Comparison of ENCODE assay signal across 2 fruit fly cellular contexts in the genomic region with DNA sequence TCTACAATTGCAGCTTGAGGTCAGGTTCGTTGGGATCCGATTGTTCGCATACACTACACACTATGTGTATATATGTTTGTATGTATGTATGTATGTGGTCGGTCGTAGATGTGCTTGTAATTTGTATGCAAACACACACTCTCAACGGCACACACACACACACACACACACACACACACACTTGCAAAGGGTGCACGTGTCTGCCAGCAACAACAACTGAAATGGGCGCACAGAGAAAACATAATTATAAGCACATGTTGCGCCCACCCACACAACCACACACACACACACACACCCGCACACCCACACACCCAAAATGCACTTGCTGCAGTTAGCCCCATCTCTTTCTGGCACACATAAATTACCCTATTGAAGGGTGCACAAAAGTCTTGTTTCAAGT.
A peak's percentile ranks its signal among the peaks of the same experiment; 100 is the strongest.
TF ChIP-seq lines count a peak whose summit lies in the region.

No protein-coding gene starts in this region.

- TF ChIP-seq CTCF in whole organism, embryonic (GFP tag; optimal IDR thresholded peaks at IDR 0.05; lab: Kevin White, UChicago) = no peak

TF ChIP-seq in whole organism, embryonic, 481 proteins besides CTCF, POLR2A, EP300 and RAD21:
- peak; percentile 25 for TF ChIP-seq Ets65A (GFP tag; lab: Kevin White, UChicago)
- no peak for TF ChIP-seq H15 (GFP tag; IDR thresholded peaks at IDR 0.05; lab: Robert Waterston, UW)
- peak; percentile 49 for TF ChIP-seq twi (tag; optimal IDR thresholded peaks at IDR 0.05; lab: Kevin White, UChicago)
- TF ChIP-seq CG30403 (GFP tag; optimal IDR thresholded peaks at IDR 0.05; lab: Kevin White, UChicago) = no peak
- no peak for TF ChIP-seq HHEX (GFP tag; optimal IDR thresholded peaks at IDR 0.05; lab: Kevin White, UChicago)
- TF ChIP-seq Med (GFP tag; lab: Kevin White, UChicago) = peak; percentile 18
- TF ChIP-seq cg (GFP tag; optimal IDR thresholded peaks at IDR 0.05; lab: Kevin White, UChicago) = peak; percentile 58
- peak in 1 of 2 experiments; percentile 46 for TF ChIP-seq Dfd (GFP tag; optimal IDR thresholded peaks at IDR 0.05; lab: Kevin White, UChicago)
TF ChIP-seq in whole organism, embryonic: peak in this region for 5.

TF ChIP-seq in whole organism, wandering third instar larva, 38 proteins besides CTCF, POLR2A, EP300 and RAD21:
- TF ChIP-seq dmrt93B (GFP tag; optimal IDR thresholded peaks at IDR 0.05; lab: Kevin White, UChicago) (no peak), Dfd (GFP tag; optimal IDR thresholded peaks at IDR 0.05; lab: Kevin White, UChicago) (peak; percentile 85), Myc (optimal IDR thresholded peaks at IDR 0.05; lab: Kevin White, UChicago) (no peak), HLH106 (tag; optimal IDR thresholded peaks at IDR 0.05; lab: Kevin White, UChicago) (no peak), CG9705 (GFP tag; optimal IDR thresholded peaks at IDR 0.05; lab: Kevin White, UChicago) (no peak)
